Fruit fly (Drosophila melanogaster) whole organism, adult: ENCODE results near the gene Rala.

ENCODE experiments used
- CG12768 ChIP-seq: fragments of 200-800 bp; sonication (Bioruptor generic); optimal IDR thresholded peaks from 2 replicates; lab custom pipeline; 2017; ENCODE audit warnings: missing biosample characterization, missing genetic modification characterization, mild to moderate bottlenecking, moderate library complexity, missing genetic modification reagents
- CG14711 ChIP-seq: fragments of 200-800 bp; sonication (Bioruptor generic); optimal IDR thresholded peaks from 2 replicates; lab custom pipeline; 2018; ENCODE audit warnings: missing biosample characterization, mild to moderate bottlenecking, missing genetic modification characterization, moderate library complexity
- CG1620 ChIP-seq: fragments of 200-800 bp; sonication (Bioruptor generic); optimal IDR thresholded peaks from 2 replicates; lab custom pipeline; 2016; ENCODE audit warnings: missing biosample characterization, missing genetic modification characterization
- CG33017 ChIP-seq: fragments of 200-800 bp; sonication (Bioruptor generic); optimal IDR thresholded peaks from 2 replicates; lab custom pipeline; 2018; ENCODE audit warnings: missing biosample characterization, mild to moderate bottlenecking, missing genetic modification characterization, moderate library complexity
- CG5204 ChIP-seq: fragments of 200-800 bp; sonication (Bioruptor generic); optimal IDR thresholded peaks from 2 replicates; lab custom pipeline; 2016; ENCODE audit warnings: missing biosample characterization, missing genetic modification characterization
- Clk ChIP-seq: fragments of 200-800 bp; sonication (Bioruptor generic); optimal IDR thresholded peaks from 2 replicates; lab custom pipeline; 2017; ENCODE audit warnings: missing biosample characterization, missing genetic modification characterization
- cic ChIP-seq: fragments of 200-800 bp; sonication (Bioruptor generic); optimal IDR thresholded peaks from 2 replicates; lab custom pipeline; 2017; ENCODE audit warnings: missing biosample characterization, mild to moderate bottlenecking, missing genetic modification characterization, moderate library complexity
- kay ChIP-seq: fragments of 200-800 bp; sonication (Bioruptor generic); peaks from one replicate; lab custom pipeline; 2016; ENCODE audit warnings: missing biosample characterization, missing genetic modification characterization, borderline replicate concordance
- ovo ChIP-seq: fragments of 200-800 bp; sonication (Bioruptor generic); optimal IDR thresholded peaks from 2 replicates; lab custom pipeline; 2016; ENCODE audit warnings: missing biosample characterization, missing genetic modification characterization
- pad ChIP-seq: fragments of 200-800 bp; sonication (Bioruptor generic); optimal IDR thresholded peaks from 3 replicates; lab custom pipeline; 2017; ENCODE audit warnings: missing biosample characterization, missing genetic modification characterization, mild to moderate bottlenecking, moderate library complexity, missing genetic modification reagents
- tj ChIP-seq: fragments of 200-800 bp; sonication (Bioruptor generic); optimal IDR thresholded peaks from 3 replicates; lab custom pipeline; 2017; ENCODE audit warnings: missing biosample characterization, mild to moderate bottlenecking, missing genetic modification characterization, moderate library complexity
- toe ChIP-seq: fragments of 200-800 bp; sonication (Bioruptor generic); optimal IDR thresholded peaks from 2 replicates; lab custom pipeline; 2016; ENCODE audit warnings: missing biosample characterization, missing genetic modification characterization

dm6 chrX:3747566-3747965 is 28.1 kb upstream of the Rala start:
- no peak for TF ChIP-seq toe (GFP tag; lab: Kevin White, UChicago)
- no peak for TF ChIP-seq pad (GFP tag; lab: Kevin White, UChicago)
- TF ChIP-seq tj = no peak
- TF ChIP-seq CG14711 (tag; lab: Kevin White, UChicago) = no peak
- TF ChIP-seq CG12768 (GFP tag; lab: Kevin White, UChicago) = no peak
- no peak for TF ChIP-seq CG5204
- TF ChIP-seq CG1620 (GFP tag; lab: Kevin White, UChicago) = no peak
- no peak for TF ChIP-seq CG33017
- TF ChIP-seq cic (GFP tag; lab: Kevin White, UChicago) = no peak
- TF ChIP-seq Clk (GFP tag; lab: Kevin White, UChicago) = no peak
- no peak for TF ChIP-seq kay
- no peak for TF ChIP-seq ovo (GFP tag; lab: Kevin White, UChicago)
